Fruit fly (Drosophila melanogaster) whole organism, embryonic: ENCODE data around the gene CG8568.

Experiments used
- CG12104 ChIP-seq: fragments of 200-800 bp; sonication (Bioruptor generic); optimal IDR thresholded peaks from 3 replicates; lab custom pipeline; 2016; ENCODE audit warnings: missing biosample characterization, missing genetic modification characterization
- CG1233 ChIP-seq: fragments of 200-800 bp; sonication (Bioruptor generic); optimal IDR thresholded peaks from 4 replicates; lab custom pipeline; 2018; ENCODE audit warnings: missing biosample characterization, mild to moderate bottlenecking, missing genetic modification characterization
- CG14441 ChIP-seq: fragments of 200-800 bp; sonication (Bioruptor generic); IDR thresholded peaks from 2 replicates; pipeline ENCODE4 v1.3.6; 2022; ENCODE audit warnings: missing biosample characterization, missing genetic modification characterization
- CG14860 ChIP-seq: fragments of 200-800 bp; sonication (Bioruptor generic); IDR thresholded peaks from 3 replicates; pipeline ENCODE4 v1.3.6; 2022; ENCODE audit warnings: missing biosample characterization, missing genetic modification characterization; ENCODE audit not compliant: partially characterized antibody
- CG15011 ChIP-seq: fragments of 200-800 bp; sonication (Bioruptor generic); optimal IDR thresholded peaks from 3 replicates; lab custom pipeline; 2018; ENCODE audit warnings: missing biosample characterization, mild to moderate bottlenecking, missing genetic modification characterization
- CG1602 ChIP-seq: fragments of 200-800 bp; sonication (Bioruptor generic); optimal IDR thresholded peaks from 3 replicates; lab custom pipeline; 2016; ENCODE audit warnings: missing biosample characterization, missing genetic modification characterization
- CG18599 ChIP-seq: fragments of 200-800 bp; sonication (Bioruptor generic); optimal IDR thresholded peaks from 3 replicates; lab custom pipeline; 2017; ENCODE audit warnings: missing biosample characterization, missing genetic modification characterization, mild to moderate bottlenecking, moderate library complexity, missing genetic modification reagents
- CG2116 ChIP-seq: fragments of 200-800 bp; sonication (Bioruptor generic); optimal IDR thresholded peaks from 3 replicates; lab custom pipeline; 2018; ENCODE audit warnings: missing biosample characterization, mild to moderate bottlenecking, missing genetic modification characterization
- CG32767 ChIP-seq: fragments of 200-800 bp; sonication (Bioruptor generic); IDR thresholded peaks from 2 replicates; pipeline ENCODE4 v1.3.6; 2022; ENCODE audit warnings: missing biosample characterization, missing genetic modification characterization
- CG34422 ChIP-seq: fragments of 200-800 bp; sonication (Bioruptor generic); IDR thresholded peaks from 3 replicates; pipeline ENCODE4 v1.3.6; 2022; ENCODE audit warnings: missing biosample characterization, missing genetic modification characterization
- CG4328 ChIP-seq: fragments of 200-800 bp; sonication (Bioruptor generic); optimal IDR thresholded peaks from 3 replicates; lab custom pipeline; 2017; ENCODE audit warnings: missing biosample characterization, missing genetic modification reagents, missing genetic modification characterization
- CG4360 ChIP-seq: fragments of 200-800 bp; sonication (Bioruptor generic); IDR thresholded peaks from 2 replicates; pipeline ENCODE4 v1.3.6; 2022; ENCODE audit warnings: missing biosample characterization, missing genetic modification characterization
- CG4820 ChIP-seq: fragments of 200-800 bp; sonication (Bioruptor generic); optimal IDR thresholded peaks from 3 replicates; lab custom pipeline; 2016; ENCODE audit warnings: missing biosample characterization, missing genetic modification characterization
- CG4854 ChIP-seq: fragments of 200-800 bp; sonication (Bioruptor generic); optimal IDR thresholded peaks from 2 replicates; lab custom pipeline; 2016; ENCODE audit warnings: missing biosample characterization, missing genetic modification characterization, inconsistent platforms
- CG6175 ChIP-seq: fragments of 200-800 bp; sonication (Bioruptor generic); IDR thresholded peaks from 3 replicates; pipeline ENCODE4 v1.3.6; 2022; ENCODE audit warnings: missing biosample characterization, missing genetic modification characterization
- CG9609 ChIP-seq: fragments of 200-800 bp; sonication (Bioruptor generic); optimal IDR thresholded peaks from 3 replicates; lab custom pipeline; 2016; ENCODE audit warnings: missing biosample characterization, missing genetic modification characterization
- CG9797 ChIP-seq: fragments of 200-800 bp; sonication (Bioruptor generic); optimal IDR thresholded peaks from 3 replicates; lab custom pipeline; 2018; ENCODE audit warnings: missing biosample characterization, mild to moderate bottlenecking, missing genetic modification characterization
- CG9876 ChIP-seq: fragments of 200-800 bp; sonication (Bioruptor generic); optimal IDR thresholded peaks from 2 replicates; lab custom pipeline; 2016; ENCODE audit warnings: missing biosample characterization, missing genetic modification characterization
- CG9932 ChIP-seq: fragments of 200-800 bp; sonication (Bioruptor generic); IDR thresholded peaks from 2 replicates; pipeline ENCODE4 v1.3.6; 2022; ENCODE audit warnings: missing biosample characterization, missing genetic modification characterization
- Dbx ChIP-seq: fragments of 200-800 bp; sonication (Bioruptor generic); IDR thresholded peaks from 3 replicates; pipeline ENCODE4 v1.3.6; 2022; ENCODE audit warnings: missing biosample characterization, missing genetic modification characterization
- Dip2 ChIP-seq: fragments of 200-800 bp; sonication (Bioruptor generic); IDR thresholded peaks from 2 replicates; pipeline ENCODE4 v1.3.6; 2022; ENCODE audit warnings: missing biosample characterization, missing genetic modification characterization
- Hr51 ChIP-seq, 2 experiments: fragments of 200-800 bp; sonication (Bioruptor generic); optimal IDR thresholded peaks; 2 replicates in 1 of 2; 3 replicates in 1 of 2; lab custom pipeline; 2016 to 2018; ENCODE audit warnings: missing biosample characterization in 2 of 2, missing genetic modification characterization in 2 of 2, mild to moderate bottlenecking in 1 of 2, moderate library complexity in 1 of 2
- Lhr ChIP-seq: fragments of 200-800 bp; sonication (Bioruptor generic); optimal IDR thresholded peaks from 3 replicates; lab custom pipeline; 2017; ENCODE audit warnings: mild to moderate bottlenecking, missing biosample characterization, missing genetic modification reagents, missing genetic modification characterization
- NfI ChIP-seq: fragments of 200-800 bp; sonication (Bioruptor generic); optimal IDR thresholded peaks from 3 replicates; lab custom pipeline; 2018; ENCODE audit warnings: missing biosample characterization, mild to moderate bottlenecking, missing genetic modification characterization, moderate library complexity
- Opbp ChIP-seq: fragments of 200-800 bp; sonication (Bioruptor generic); IDR thresholded peaks from 3 replicates; pipeline ENCODE4 v1.3.6; 2022; ENCODE audit warnings: missing biosample characterization, missing genetic modification characterization; ENCODE audit not compliant: partially characterized antibody
- Taf1 ChIP-seq: fragments of 200-800 bp; sonication (Bioruptor generic); IDR thresholded peaks from 2 replicates; pipeline ENCODE4 v1.3.6; 2022; ENCODE audit warnings: missing biosample characterization, missing genetic modification characterization
- Usf ChIP-seq: fragments of 200-800 bp; sonication (Bioruptor generic); optimal IDR thresholded peaks from 2 replicates; lab custom pipeline; 2017; ENCODE audit warnings: missing genotype, missing biosample characterization, missing genetic modification characterization
- amos ChIP-seq: fragments of 200-800 bp; sonication (Bioruptor generic); IDR thresholded peaks from 2 replicates; pipeline ENCODE4 v1.3.6; 2022; ENCODE audit warnings: missing biosample characterization, missing genetic modification characterization; ENCODE audit not compliant: partially characterized antibody
- bowl ChIP-seq: fragments of 200-800 bp; sonication (Bioruptor generic); IDR thresholded peaks from 2 replicates; pipeline ENCODE4 v1.3.6; 2022; ENCODE audit warnings: missing biosample characterization, missing genetic modification characterization
- chn ChIP-seq: fragments of 200-800 bp; sonication (Bioruptor generic); optimal IDR thresholded peaks from 2 replicates; lab custom pipeline; 2016; ENCODE audit warnings: missing biosample characterization, missing genetic modification characterization
- cwo ChIP-seq: fragments of 200-800 bp; sonication (Bioruptor generic); optimal IDR thresholded peaks from 3 replicates; lab custom pipeline; 2017; ENCODE audit warnings: missing biosample characterization, missing genetic modification characterization, mild to moderate bottlenecking, moderate library complexity, missing genetic modification reagents
- da ChIP-seq: fragments of 200-800 bp; sonication (Bioruptor generic); optimal IDR thresholded peaks from 2 replicates; lab custom pipeline; 2016; ENCODE audit warnings: missing biosample characterization, missing genetic modification characterization
- dati ChIP-seq: fragments of 200-800 bp; sonication (Bioruptor generic); IDR thresholded peaks from 2 replicates; pipeline ENCODE4 v1.3.6; 2022; ENCODE audit warnings: missing biosample characterization, missing genetic modification characterization
- eve ChIP-seq, 2 experiments: fragments of >200 bp; optimal IDR thresholded peaks; 2 replicates each; lab custom pipeline; 2017; ENCODE audit warnings: missing biosample characterization in 2 of 2, missing genetic modification characterization in 2 of 2
- fd3F ChIP-seq: fragments of 200-800 bp; sonication (Bioruptor generic); optimal IDR thresholded peaks from 2 replicates; lab custom pipeline; 2018; ENCODE audit warnings: missing biosample characterization, mild to moderate bottlenecking, missing genetic modification characterization, moderate library complexity
- grn ChIP-seq: fragments of 200-800 bp; sonication (Bioruptor generic); optimal IDR thresholded peaks from 3 replicates; lab custom pipeline; 2017; ENCODE audit warnings: missing biosample characterization, missing genetic modification characterization
- knrl ChIP-seq: fragments of 200-800 bp; sonication (Bioruptor generic); IDR thresholded peaks from 3 replicates; pipeline ENCODE4 v1.3.6; 2022; ENCODE audit warnings: missing biosample characterization, missing genetic modification characterization; ENCODE audit not compliant: partially characterized antibody
- lab ChIP-seq: fragments of 200-800 bp; sonication (Bioruptor generic); optimal IDR thresholded peaks from 3 replicates; lab custom pipeline; 2017; ENCODE audit warnings: missing biosample characterization, missing genetic modification characterization, mild to moderate bottlenecking, moderate library complexity, missing genetic modification reagents
- lbe ChIP-seq: fragments of 200-800 bp; sonication (Bioruptor generic); optimal IDR thresholded peaks from 2 replicates; lab custom pipeline; 2016; ENCODE audit warnings: missing biosample characterization, mild to moderate bottlenecking, missing genetic modification characterization
- nau ChIP-seq: fragments of 200-800 bp; sonication (Bioruptor generic); optimal IDR thresholded peaks from 3 replicates; lab custom pipeline; 2017; ENCODE audit warnings: missing biosample characterization, mild to moderate bottlenecking, missing genetic modification characterization, missing genetic modification reagents
- nom ChIP-seq: fragments of 200-800 bp; sonication (Bioruptor generic); optimal IDR thresholded peaks from 2 replicates; lab custom pipeline; 2017; ENCODE audit warnings: missing biosample characterization, missing genetic modification characterization, mild to moderate bottlenecking, moderate library complexity, missing genetic modification reagents
- oc ChIP-seq: fragments of 200-800 bp; sonication (Bioruptor generic); optimal IDR thresholded peaks from 2 replicates; lab custom pipeline; 2018; ENCODE audit warnings: missing biosample characterization, mild to moderate bottlenecking, missing genetic modification characterization, moderate library complexity
- pfk ChIP-seq: fragments of 200-800 bp; sonication (Bioruptor generic); optimal IDR thresholded peaks from 2 replicates; lab custom pipeline; 2018; ENCODE audit warnings: missing biosample characterization, mild to moderate bottlenecking, missing genetic modification characterization, moderate library complexity
- prd ChIP-seq, 3 experiments: fragments of >200 bp in 2 of 3; fragments of 200-800 bp in 1 of 3; sonication (Bioruptor generic) in 1 of 3; optimal IDR thresholded peaks in 2 of 3; IDR thresholded peaks in 1 of 3; 2 replicates in 2 of 3; 3 replicates in 1 of 3; pipeline versions ENCODE4 v1.3.6 to Lab custom; 2017 to 2022; ENCODE audit warnings: missing biosample characterization in 1 of 3, missing genetic modification characterization in 1 of 3
- sim ChIP-seq: fragments of 200-800 bp; sonication (Bioruptor generic); IDR thresholded peaks from 2 replicates; pipeline ENCODE4 v1.3.6; 2022; ENCODE audit warnings: missing biosample characterization, missing genetic modification characterization
- slbo ChIP-seq: fragments of 200-800 bp; sonication (Bioruptor generic); IDR thresholded peaks from 2 replicates; pipeline ENCODE4 v1.3.6; 2022; ENCODE audit warnings: missing biosample characterization, missing genetic modification characterization
- slou ChIP-seq: fragments of 200-800 bp; sonication (Bioruptor generic); optimal IDR thresholded peaks from 3 replicates; lab custom pipeline; 2016; ENCODE audit warnings: missing biosample characterization, missing genetic modification characterization
- trem ChIP-seq: fragments of 200-800 bp; optimal IDR thresholded peaks from 3 replicates; lab custom pipeline; 2019; ENCODE audit warnings: missing biosample characterization, mild to moderate bottlenecking, missing genetic modification characterization, moderate library complexity
- zen2 ChIP-seq: fragments of 200-800 bp; sonication (Bioruptor generic); IDR thresholded peaks from 3 replicates; pipeline ENCODE4 v1.3.6; 2022; ENCODE audit warnings: missing biosample characterization, missing genetic modification characterization; ENCODE audit not compliant: partially characterized antibody

CG8568 gene

DNA sequence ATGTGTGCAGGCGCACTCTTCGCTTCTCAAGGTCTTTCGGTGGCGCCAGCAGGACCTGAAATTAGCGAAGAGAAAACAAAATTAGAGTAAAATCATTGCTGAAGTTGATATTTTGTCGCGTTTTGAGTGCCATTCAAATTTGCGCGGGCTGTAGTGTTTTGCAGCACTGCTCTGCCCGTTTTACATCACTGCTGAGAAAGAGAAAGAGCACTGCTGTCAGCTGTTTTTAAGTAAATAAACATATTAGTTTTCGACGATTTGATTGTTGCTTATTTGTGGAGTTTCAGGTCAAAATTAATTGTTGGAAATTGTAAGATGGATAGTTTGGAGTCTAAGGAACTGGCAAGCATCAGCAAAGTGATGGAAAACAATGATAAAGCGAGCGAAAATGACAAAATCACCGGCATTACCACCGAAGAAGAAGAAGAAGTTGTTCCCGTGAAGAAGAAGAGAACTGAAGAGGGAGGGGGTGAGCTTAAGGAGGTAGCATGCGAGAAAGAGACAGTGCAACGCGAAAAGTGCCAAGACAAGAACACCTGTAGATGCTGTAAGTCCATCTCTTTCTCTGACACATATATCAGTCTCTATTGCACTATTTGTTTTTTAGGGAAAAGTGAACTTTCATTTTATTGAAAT is 28.9 kb downstream of the CG8568 start, which contains the start of gene ENGase (continued):
- TF ChIP-seq Usf (GFP tag; lab: Kevin White, UChicago): no peak
- TF ChIP-seq nau: no peak
- no peak for TF ChIP-seq CG4328 (GFP tag; lab: Kevin White, UChicago)
- peak; percentile 6 for TF ChIP-seq chn (GFP tag; lab: Kevin White, UChicago)
- TF ChIP-seq lab (GFP tag; lab: Kevin White, UChicago): no peak
- TF ChIP-seq bowl (GFP tag; lab: Robert Waterston, UW): no peak
- TF ChIP-seq NfI: peak; percentile 18
- TF ChIP-seq oc: no peak
- TF ChIP-seq CG18599 (GFP tag; lab: Kevin White, UChicago): peak; percentile 14
- TF ChIP-seq Opbp (GFP tag; lab: Robert Waterston, UW): no peak
- TF ChIP-seq amos: no peak
- TF ChIP-seq cwo (GFP tag; lab: Kevin White, UChicago): no peak
- TF ChIP-seq CG9609: no peak
- TF ChIP-seq trem (tag; lab: Kevin White, UChicago): no peak
- TF ChIP-seq CG2116 (GFP tag; lab: Kevin White, UChicago): peak; percentile 5
- TF ChIP-seq nom (GFP tag; lab: Kevin White, UChicago): no peak
- TF ChIP-seq da (GFP tag; lab: Kevin White, UChicago): no peak
- TF ChIP-seq Taf1 (GFP tag; lab: Robert Waterston, UW): no peak
- no peak for TF ChIP-seq CG1233 (GFP tag; lab: Kevin White, UChicago)
- no peak for TF ChIP-seq CG14441 (GFP tag; lab: Robert Waterston, UW)
- no peak for TF ChIP-seq dati (GFP tag; lab: Robert Waterston, UW)
- no peak for TF ChIP-seq CG1602 (GFP tag; lab: Kevin White, UChicago)
- TF ChIP-seq CG9797 (GFP tag; lab: Kevin White, UChicago): no peak
- TF ChIP-seq CG32767: no peak
- TF ChIP-seq Hr51 (GFP tag; optimal IDR thresholded peaks at IDR 0.05; lab: Kevin White, UChicago): no peak
- TF ChIP-seq slbo (GFP tag; lab: Robert Waterston, UW): peak; percentile 52
- TF ChIP-seq prd (optimal IDR thresholded peaks at IDR 0.05; lab: Kevin White, UChicago): no peak
- no peak for TF ChIP-seq prd (GFP tag; IDR thresholded peaks at IDR 0.05; lab: Robert Waterston, UW)
- peak; percentile 41; the same call in 1 of the 2 replicates for TF ChIP-seq CG9932 (GFP tag; lab: Robert Waterston, UW)
- TF ChIP-seq fd3F (GFP tag; lab: Kevin White, UChicago): no peak
- no peak for TF ChIP-seq Lhr (GFP tag; lab: Kevin White, UChicago)
- TF ChIP-seq CG9876 (GFP tag; lab: Kevin White, UChicago): no peak
- no peak for TF ChIP-seq slou (GFP tag; lab: Kevin White, UChicago)
- TF ChIP-seq Dip2 (GFP tag; lab: Robert Waterston, UW): no peak
- TF ChIP-seq grn: no peak
- no peak for TF ChIP-seq Dbx (GFP tag; lab: Robert Waterston, UW)
- TF ChIP-seq knrl (GFP tag; lab: Robert Waterston, UW): no peak
- TF ChIP-seq zen2 (GFP tag; lab: Robert Waterston, UW): no peak
- TF ChIP-seq CG14860 (GFP tag; lab: Robert Waterston, UW): no peak
- TF ChIP-seq CG6175 (GFP tag; lab: Robert Waterston, UW): no peak
- TF ChIP-seq CG4820 (GFP tag; lab: Kevin White, UChicago): no peak
- no peak for TF ChIP-seq CG4360 (GFP tag; lab: Robert Waterston, UW)
- TF ChIP-seq eve (GFP tag; optimal IDR thresholded peaks at IDR 0.05; lab: Kevin White, UChicago): no peak
- TF ChIP-seq CG15011 (GFP tag; lab: Kevin White, UChicago): no peak
- no peak for TF ChIP-seq pfk (GFP tag; lab: Kevin White, UChicago)
- TF ChIP-seq CG34422 (GFP tag; lab: Robert Waterston, UW): peak; percentile 91
- TF ChIP-seq sim: no peak
- TF ChIP-seq CG4854 (GFP tag; lab: Kevin White, UChicago): no peak
- TF ChIP-seq lbe (GFP tag; lab: Kevin White, UChicago): no peak
- TF ChIP-seq CG12104 (GFP tag; lab: Kevin White, UChicago): no peak
